Fruit fly (Drosophila melanogaster): Measurements from ENCODE around the gene Taf10.
A peak's percentile ranks its signal among the peaks of the same experiment; 100 is the strongest.

Taf10 gene

DNA sequence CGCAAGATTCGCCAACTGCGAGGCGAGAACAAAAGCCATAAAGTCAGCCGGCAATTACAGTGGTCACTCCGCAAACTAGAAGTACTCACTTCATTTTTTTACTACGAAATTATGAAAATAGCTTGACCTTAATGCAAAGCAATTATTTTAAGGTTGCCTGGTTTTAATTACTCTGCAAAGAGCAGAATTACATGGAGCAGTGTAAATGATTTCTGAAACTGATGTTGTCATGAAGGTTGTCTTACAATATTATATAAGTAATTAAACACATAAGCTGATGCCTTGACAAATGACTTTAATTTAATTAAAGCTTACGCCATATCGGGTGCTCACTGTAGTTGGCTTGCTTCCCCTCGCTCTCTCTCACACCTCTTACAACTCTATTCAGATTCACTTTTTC, 33.5 kb upstream of the Taf10 start (continued):
- peak; percentile 74 for TF ChIP-seq Hr4 (GFP tag; optimal IDR thresholded peaks at IDR 0.05)
- peak; percentile 84 for TF ChIP-seq CG10631 (GFP tag; optimal IDR thresholded peaks at IDR 0.05)
- TF ChIP-seq svp (GFP tag) = peak; percentile 90
- no peak for TF ChIP-seq fkh (GFP tag; optimal IDR thresholded peaks at IDR 0.05)
- TF ChIP-seq Ets21C (GFP tag; optimal IDR thresholded peaks at IDR 0.05) = peak; percentile 64
- TF ChIP-seq CG10669 (GFP tag; optimal IDR thresholded peaks at IDR 0.05) = peak; percentile 91
- peak; percentile 84 for TF ChIP-seq OdsH (GFP tag; optimal IDR thresholded peaks at IDR 0.05)
- TF ChIP-seq CG1621 (tag; optimal IDR thresholded peaks at IDR 0.05) = peak; percentile 79
- peak; percentile 16 for TF ChIP-seq vri (GFP tag; optimal IDR thresholded peaks at IDR 0.05)
- TF ChIP-seq Ets96B (tag; optimal IDR thresholded peaks at IDR 0.05) = peak; percentile 80
- peak; percentile 89 for TF ChIP-seq spab (GFP tag; optimal IDR thresholded peaks at IDR 0.05)
- peak; percentile 69 for TF ChIP-seq lz (GFP tag; optimal IDR thresholded peaks at IDR 0.05)

DNA sequence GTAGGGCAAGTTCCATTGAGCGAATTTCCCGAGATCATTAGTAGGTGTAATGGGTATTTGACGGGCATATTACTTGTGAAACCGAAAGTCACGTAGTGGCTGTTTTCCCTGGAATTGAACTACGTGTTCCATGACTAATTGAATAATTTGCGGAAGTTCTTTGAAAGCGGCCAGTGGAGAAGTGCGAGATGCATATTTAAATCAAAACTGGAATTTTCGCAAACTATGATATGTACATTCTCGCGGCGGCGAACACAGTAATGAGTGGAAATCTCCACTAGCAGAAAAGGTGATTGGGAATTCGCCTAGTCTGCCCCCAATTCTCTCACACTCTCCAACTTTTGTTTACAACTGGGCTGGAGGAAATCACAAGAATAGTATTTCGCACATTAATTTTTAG, 32.7 kb upstream of the Taf10 start:
- no peak for TF ChIP-seq CG16779 (tag; optimal IDR thresholded peaks at IDR 0.05)
- TF ChIP-seq Eip75B (GFP tag; optimal IDR thresholded peaks at IDR 0.05) = no peak
- no peak for TF ChIP-seq acj6 (GFP tag; optimal IDR thresholded peaks at IDR 0.05)
- peak; percentile 72 for TF ChIP-seq Eip78C (GFP tag)
- TF ChIP-seq fkh (GFP tag; optimal IDR thresholded peaks at IDR 0.05) = no peak
- TF ChIP-seq Sox102F (GFP tag; optimal IDR thresholded peaks at IDR 0.05) = no peak
- peak; percentile 30 for TF ChIP-seq CG10669 (GFP tag; optimal IDR thresholded peaks at IDR 0.05)
- TF ChIP-seq CG11294 (GFP tag; IDR thresholded peaks at IDR 0.05) = 0 out of 2 replicates have a peak, but pooled peaks have one; percentile 15
- no peak for TF ChIP-seq Ets96B (tag; optimal IDR thresholded peaks at IDR 0.05)
- TF ChIP-seq CG10631 (GFP tag; optimal IDR thresholded peaks at IDR 0.05) = peak; percentile 40
- TF ChIP-seq Blimp-1 (GFP tag; optimal IDR thresholded peaks at IDR 0.05) = no peak
- TF ChIP-seq svp (GFP tag) = no peak
- TF ChIP-seq CG3032 (tag; optimal IDR thresholded peaks at IDR 0.05) = no peak
- TF ChIP-seq Sox14 (GFP tag; optimal IDR thresholded peaks at IDR 0.05) = no peak
- peak; percentile 17 for TF ChIP-seq pdm3 (GFP tag; optimal IDR thresholded peaks at IDR 0.05)
- no peak for TF ChIP-seq Lpt (GFP tag; optimal IDR thresholded peaks at IDR 0.05)
- TF ChIP-seq Sox15 (GFP tag; optimal IDR thresholded peaks at IDR 0.05) = no peak
- TF ChIP-seq cyc (GFP tag; optimal IDR thresholded peaks at IDR 0.05) = no peak
- TF ChIP-seq CG8119 (GFP tag; IDR thresholded peaks at IDR 0.05) = no peak
- TF ChIP-seq CG8632 (GFP tag; optimal IDR thresholded peaks at IDR 0.05) = no peak
- no peak for TF ChIP-seq eg (GFP tag; IDR thresholded peaks at IDR 0.05)
- no peak for TF ChIP-seq fd85E (GFP tag; optimal IDR thresholded peaks at IDR 0.05)
- TF ChIP-seq CG6854 (GFP tag; optimal IDR thresholded peaks at IDR 0.05) = no peak
- TF ChIP-seq CG11902 (GFP tag; optimal IDR thresholded peaks at IDR 0.05) = no peak
- peak; percentile 6 for TF ChIP-seq achi (GFP tag; optimal IDR thresholded peaks at IDR 0.05)
- TF ChIP-seq esn (GFP tag; optimal IDR thresholded peaks at IDR 0.05) = no peak
- TF ChIP-seq CG32006 (GFP tag; optimal IDR thresholded peaks at IDR 0.05) = peak; percentile 32
- TF ChIP-seq Gug (GFP tag; IDR thresholded peaks at IDR 0.05) = no peak
- peak in 1 of 2 experiments; percentile 4 for TF ChIP-seq salr (GFP tag; optimal IDR thresholded peaks at IDR 0.05)
- no peak for TF ChIP-seq CG6808 (GFP tag; optimal IDR thresholded peaks at IDR 0.05)
- TF ChIP-seq OdsH (GFP tag; optimal IDR thresholded peaks at IDR 0.05) = no peak
- no peak for TF ChIP-seq CG8319 (GFP tag; optimal IDR thresholded peaks at IDR 0.05)
- no peak for TF ChIP-seq lz (GFP tag; optimal IDR thresholded peaks at IDR 0.05)
- TF ChIP-seq Hr4 (GFP tag; optimal IDR thresholded peaks at IDR 0.05) = no peak
- TF ChIP-seq CG6792 (GFP tag; optimal IDR thresholded peaks at IDR 0.05) = no peak
- no peak for TF ChIP-seq dsx (GFP tag; optimal IDR thresholded peaks at IDR 0.05; ENCODE audit: poor library complexity, severe bottlenecking)
- TF ChIP-seq fd59A (GFP tag; optimal IDR thresholded peaks at IDR 0.05) = no peak
- no peak for TF ChIP-seq CG9139 (GFP tag; optimal IDR thresholded peaks at IDR 0.05)
- TF ChIP-seq CG1621 (tag; optimal IDR thresholded peaks at IDR 0.05) = peak; percentile 11
- TF ChIP-seq CG3919 (GFP tag; optimal IDR thresholded peaks at IDR 0.05) = peak; percentile 5
- no peak for TF ChIP-seq ss (GFP tag; optimal IDR thresholded peaks at IDR 0.05)
- peak; percentile 3 for TF ChIP-seq spab (GFP tag; optimal IDR thresholded peaks at IDR 0.05)
- TF ChIP-seq Met (GFP tag; optimal IDR thresholded peaks at IDR 0.05) = no peak
- no peak for TF ChIP-seq Hr38 (GFP tag; optimal IDR thresholded peaks at IDR 0.05)
- no peak for TF ChIP-seq CG4318 (GFP tag; optimal IDR thresholded peaks at IDR 0.05)
- TF ChIP-seq net (GFP tag; optimal IDR thresholded peaks at IDR 0.05) = no peak
- TF ChIP-seq topi (GFP tag; optimal IDR thresholded peaks at IDR 0.05) = no peak
